Fruit fly (Drosophila melanogaster) whole organism, wandering third instar larva: ENCODE measurements around the gene dsf.

ENCODE experiments used
- Abd-B ChIP-seq: fragments of >200 bp; optimal IDR thresholded peaks from 2 replicates; lab custom pipeline; 2017; ENCODE audit warnings: missing biosample characterization, missing genetic modification characterization
- CG32264 ChIP-seq: fragments of 200-800 bp; sonication (Bioruptor generic); optimal IDR thresholded peaks from 2 replicates; lab custom pipeline; 2016; ENCODE audit warnings: missing biosample characterization, missing genetic modification characterization
- CG9705 ChIP-seq: fragments of 200-800 bp; sonication (Bioruptor generic); optimal IDR thresholded peaks from 2 replicates; lab custom pipeline; 2018; ENCODE audit warnings: missing biosample characterization, mild to moderate bottlenecking, missing genetic modification characterization
- CrebA ChIP-seq: fragments of 200-800 bp; sonication (Bioruptor generic); optimal IDR thresholded peaks from 2 replicates; lab custom pipeline; 2016; ENCODE audit warnings: missing biosample characterization, mild to moderate bottlenecking, missing genetic modification characterization, borderline replicate concordance
- Dfd ChIP-seq: fragments of >200 bp; optimal IDR thresholded peaks from 2 replicates; lab custom pipeline; 2017; ENCODE audit warnings: missing biosample characterization, missing genetic modification characterization
- Dif ChIP-seq: fragments of 200-275, 200-300 bp; sonication (Bioruptor generic); optimal IDR thresholded peaks from 2 replicates; lab custom pipeline; 2018; ENCODE audit warnings: missing biosample characterization, missing genetic modification characterization; ENCODE audit not compliant: partially characterized antibody
- GATAd ChIP-seq: sonication (Bioruptor generic); optimal IDR thresholded peaks from 2 replicates; lab custom pipeline; 2016; ENCODE audit warnings: missing biosample characterization, missing genetic modification characterization
- HLH106 ChIP-seq: fragments of 200-800 bp; optimal IDR thresholded peaks from 3 replicates; lab custom pipeline; 2019; ENCODE audit warnings: missing biosample characterization, mild to moderate bottlenecking, missing genetic modification characterization, moderate library complexity
- Hnf4 ChIP-seq: fragments of 200-800 bp; sonication (Bioruptor generic); optimal IDR thresholded peaks from 2 replicates; lab custom pipeline; 2016; ENCODE audit warnings: missing biosample characterization, mild to moderate bottlenecking, missing genetic modification characterization
- Hr78 ChIP-seq: fragments of >200 bp; optimal IDR thresholded peaks from 2 replicates; lab custom pipeline; 2017; ENCODE audit warnings: missing biosample characterization, missing genetic modification characterization
- Hr83 ChIP-seq: fragments of 200-300 bp; sonication (Bioruptor generic); optimal IDR thresholded peaks from 2 replicates; lab custom pipeline; 2016; ENCODE audit warnings: missing biosample characterization, mild to moderate bottlenecking, missing genetic modification characterization, moderate library complexity; ENCODE audit not compliant: poor library complexity, severe bottlenecking
- Jra ChIP-seq: sonication (Bioruptor generic); optimal IDR thresholded peaks from 2 replicates; lab custom pipeline; 2016; ENCODE audit warnings: missing biosample characterization, missing genetic modification characterization
- Mio ChIP-seq: sonication (Bioruptor generic); optimal IDR thresholded peaks from 2 replicates; lab custom pipeline; 2016; ENCODE audit warnings: missing biosample characterization, missing genetic modification characterization
- Myc ChIP-seq: fragments of >200 bp; optimal IDR thresholded peaks from 2 replicates; lab custom pipeline; 2017
- N ChIP-seq: fragments of >200 bp; optimal IDR thresholded peaks from 2 replicates; lab custom pipeline; 2018; ENCODE audit warnings: missing biosample characterization, missing external identifiers, missing genetic modification characterization
- OdsH ChIP-seq: fragments of 200-800 bp; sonication (Bioruptor generic); optimal IDR thresholded peaks from 2 replicates; lab custom pipeline; 2016; ENCODE audit warnings: missing biosample characterization, mild to moderate bottlenecking, missing genetic modification characterization
- Rel ChIP-seq, 2 experiments: fragments of 200-800 bp; sonication (Bioruptor generic) in 1 of 2; optimal IDR thresholded peaks; 2 replicates in 1 of 2; 3 replicates in 1 of 2; lab custom pipeline; 2016 to 2019; ENCODE audit warnings: mild to moderate bottlenecking in 2 of 2, missing biosample characterization in 2 of 2, missing genetic modification characterization in 2 of 2, moderate library complexity in 1 of 2
- Vsx2 ChIP-seq: fragments of 200-300, 225-300 bp; sonication (Bioruptor generic); optimal IDR thresholded peaks from 2 replicates; lab custom pipeline; 2018; ENCODE audit warnings: missing biosample characterization, missing genetic modification characterization; ENCODE audit not compliant: partially characterized antibody
- br ChIP-seq: fragments of 200-800 bp; sonication (Bioruptor generic); optimal IDR thresholded peaks from 2 replicates; lab custom pipeline; 2016; ENCODE audit warnings: missing biosample characterization, missing genetic modification characterization
- brk ChIP-seq: fragments of 200-800 bp; sonication (Bioruptor generic); optimal IDR thresholded peaks from 2 replicates; lab custom pipeline; 2016; ENCODE audit warnings: missing biosample characterization, mild to moderate bottlenecking, missing genetic modification characterization
- dmrt93B ChIP-seq: fragments of 200-800 bp; sonication (Bioruptor generic); optimal IDR thresholded peaks from 2 replicates; lab custom pipeline; 2018; ENCODE audit warnings: missing biosample characterization, mild to moderate bottlenecking, missing genetic modification characterization
- dsf ChIP-seq: sonication (Bioruptor generic); optimal IDR thresholded peaks from 2 replicates; lab custom pipeline; 2016; ENCODE audit warnings: missing biosample characterization, missing genetic modification characterization, borderline replicate concordance
- ey ChIP-seq: fragments of 200-800 bp; sonication (Bioruptor generic); optimal IDR thresholded peaks from 2 replicates; lab custom pipeline; 2016; ENCODE audit warnings: missing biosample characterization, missing genetic modification characterization
- foxo ChIP-seq, 2 experiments: fragments of 200-800 bp; sonication (Bioruptor generic); optimal IDR thresholded peaks; 2 replicates in 1 of 2; 3 replicates in 1 of 2; lab custom pipeline; 2016 to 2017; ENCODE audit warnings: missing biosample characterization in 2 of 2, missing genetic modification characterization in 2 of 2
- h ChIP-seq: fragments of 200-800 bp; sonication (Bioruptor generic); optimal IDR thresholded peaks from 3 replicates; lab custom pipeline; 2016; ENCODE audit warnings: missing biosample characterization, mild to moderate bottlenecking, missing genetic modification characterization
- jim ChIP-seq: fragments of 175-275, 200-325 bp; sonication (Bioruptor generic); optimal IDR thresholded peaks from 2 replicates; lab custom pipeline; 2016; ENCODE audit warnings: missing biosample characterization, mild to moderate bottlenecking, missing genetic modification characterization
- lola ChIP-seq: fragments of >200 bp; optimal IDR thresholded peaks from 2 replicates; lab custom pipeline; 2017; ENCODE audit warnings: missing biosample characterization, missing genetic modification characterization
- pan ChIP-seq: fragments of >200 bp; optimal IDR thresholded peaks from 2 replicates; lab custom pipeline; 2017
- psq ChIP-seq: fragments of 200-800 bp; sonication (Bioruptor generic); optimal IDR thresholded peaks from 3 replicates; lab custom pipeline; 2017; ENCODE audit warnings: missing biosample characterization, mild to moderate bottlenecking, missing genetic modification characterization, moderate library complexity
- rgr ChIP-seq: fragments of 200-800 bp; sonication (Bioruptor generic); optimal IDR thresholded peaks from 3 replicates; lab custom pipeline; 2016; ENCODE audit warnings: missing biosample characterization, mild to moderate bottlenecking, missing genetic modification characterization
- sage ChIP-seq: fragments of 200-800 bp; sonication (Bioruptor generic); optimal IDR thresholded peaks from 2 replicates; lab custom pipeline; 2016; ENCODE audit warnings: missing biosample characterization, mild to moderate bottlenecking, missing genetic modification characterization
- sv ChIP-seq: fragments of 200-800 bp; sonication (Bioruptor generic); optimal IDR thresholded peaks from 3 replicates; lab custom pipeline; 2016; ENCODE audit warnings: missing biosample characterization, missing genetic modification characterization
- tai ChIP-seq: sonication (Bioruptor generic); optimal IDR thresholded peaks from 2 replicates; lab custom pipeline; 2016; ENCODE audit warnings: missing biosample characterization, missing genetic modification characterization
- usp ChIP-seq: fragments of >200 bp; optimal IDR thresholded peaks from 2 replicates; lab custom pipeline; 2017; ENCODE audit warnings: missing biosample characterization, missing genetic modification characterization
- woc ChIP-seq: sonication (Bioruptor generic); optimal IDR thresholded peaks from 2 replicates; lab custom pipeline; 2016; ENCODE audit warnings: missing biosample characterization, mild to moderate bottlenecking, missing genetic modification characterization

Gene dsf

dm6 chr2L:5883441-5883840 is 42.3 kb upstream of the dsf start, which contains the start of gene CG44574:
Gene CG44574, plus strand, starts transcription at chr2L:5883741.
- TF ChIP-seq Abd-B (GFP tag; lab: Kevin White, UChicago) (no peak), tai (GFP tag; lab: Kevin White, UChicago) (no peak), N (no peak), OdsH (GFP tag; lab: Kevin White, UChicago) (no peak), Dfd (no peak), psq (GFP tag; lab: Kevin White, UChicago) (no peak), Jra (GFP tag; lab: Kevin White, UChicago) (no peak), brk (no peak), sage (GFP tag; lab: Kevin White, UChicago) (no peak)

- no peak for TF ChIP-seq pan (lab: Kevin White, UChicago)
- TF ChIP-seq GATAd (GFP tag; lab: Kevin White, UChicago): no peak
- no peak for TF ChIP-seq CrebA (GFP tag; lab: Kevin White, UChicago)
- no peak for TF ChIP-seq lola (GFP tag; lab: Kevin White, UChicago)
- no peak for TF ChIP-seq Myc (lab: Kevin White, UChicago)
- no peak for TF ChIP-seq Mio (GFP tag; lab: Kevin White, UChicago)
Measured at dm6 chr2L:5884674-5885073, 41.1 kb upstream of the dsf start, which contains the start of the genes Sfp26Ac and CG43185. Gene Sfp26Ac, minus strand, starts transcription at chr2L:5884774. Gene CG43185, plus strand, starts transcription at chr2L:5884888.

- TF ChIP-seq CrebA (GFP tag; lab: Kevin White, UChicago) (no peak), sage (GFP tag; lab: Kevin White, UChicago) (no peak), Dfd (no peak), Myc (lab: Kevin White, UChicago) (no peak), CG32264 (GFP tag; lab: Kevin White, UChicago) (no peak), br (GFP tag; lab: Kevin White, UChicago) (no peak), pan (lab: Kevin White, UChicago) (no peak), Mio (GFP tag; lab: Kevin White, UChicago) (no peak), usp (GFP tag; lab: Kevin White, UChicago) (no peak), psq (GFP tag; lab: Kevin White, UChicago) (no peak), jim (GFP tag; lab: Kevin White, UChicago) (no peak), Rel (GFP tag; optimal IDR thresholded peaks at IDR 0.05; lab: Kevin White, UChicago) (no peak), Rel (tag; optimal IDR thresholded peaks at IDR 0.05; lab: Kevin White, UChicago) (no peak), Abd-B (GFP tag; lab: Kevin White, UChicago) (no peak), dmrt93B (GFP tag; lab: Kevin White, UChicago) (no peak), h (GFP tag; lab: Kevin White, UChicago) (no peak), Vsx2 (GFP tag; lab: Kevin White, UChicago) (no peak)
Measured at dm6 chr2L:5885702-5886101, 40.0 kb upstream of the dsf start, which contains the start of gene CG9029. Gene CG9029, plus strand, starts transcription at chr2L:5886002.

dm6 chr2L:5886955-5887354 is 38.8 kb upstream of the dsf start:
- TF ChIP-seq foxo (GFP tag; optimal IDR thresholded peaks at IDR 0.05; lab: Kevin White, UChicago) (no peak), Hr83 (GFP tag; lab: Kevin White, UChicago) (no peak), ey (GFP tag; lab: Kevin White, UChicago) (no peak), HLH106 (tag; lab: Kevin White, UChicago) (no peak), Hr78 (GFP tag; lab: Kevin White, UChicago) (no peak), sv (GFP tag; lab: Kevin White, UChicago) (no peak), woc (GFP tag; lab: Kevin White, UChicago) (no peak), dmrt93B (GFP tag; lab: Kevin White, UChicago) (no peak), Myc (lab: Kevin White, UChicago) (no peak), Dif (GFP tag; lab: Kevin White, UChicago) (no peak), Mio (GFP tag; lab: Kevin White, UChicago) (no peak), Dfd (no peak), sage (GFP tag; lab: Kevin White, UChicago) (no peak), dsf (GFP tag; lab: Kevin White, UChicago) (no peak)

dm6 chr2L:5890556-5890955 is 35.2 kb upstream of the dsf start:
- no peak for TF ChIP-seq HLH106 (tag; lab: Kevin White, UChicago)
- no peak for TF ChIP-seq CG9705 (GFP tag; lab: Kevin White, UChicago)
- TF ChIP-seq Myc (lab: Kevin White, UChicago): no peak
- TF ChIP-seq ey (GFP tag; lab: Kevin White, UChicago): no peak
- TF ChIP-seq Hr83 (GFP tag; lab: Kevin White, UChicago): no peak
- TF ChIP-seq Vsx2 (GFP tag; lab: Kevin White, UChicago): no peak
- TF ChIP-seq sv (GFP tag; lab: Kevin White, UChicago): no peak
- no peak for TF ChIP-seq OdsH (GFP tag; lab: Kevin White, UChicago)
- TF ChIP-seq Hnf4 (GFP tag; lab: Kevin White, UChicago): no peak
- no peak for TF ChIP-seq pan (lab: Kevin White, UChicago)
- no peak for TF ChIP-seq rgr (GFP tag; lab: Kevin White, UChicago)
- no peak for TF ChIP-seq N
- no peak for TF ChIP-seq Jra (GFP tag; lab: Kevin White, UChicago)
- no peak for TF ChIP-seq GATAd (GFP tag; lab: Kevin White, UChicago)
- no peak for TF ChIP-seq sage (GFP tag; lab: Kevin White, UChicago)
- TF ChIP-seq lola (GFP tag; lab: Kevin White, UChicago): no peak
- TF ChIP-seq Dif (GFP tag; lab: Kevin White, UChicago): no peak
- no peak for TF ChIP-seq woc (GFP tag; lab: Kevin White, UChicago)
- TF ChIP-seq dsf (GFP tag; lab: Kevin White, UChicago): no peak
- TF ChIP-seq usp (GFP tag; lab: Kevin White, UChicago): no peak
